Fruit fly (Drosophila melanogaster): ENCODE measurements around the gene CG14982.

The CG14982 gene

dm6 chr3L:3925487-3925886 lies 17.0 kb upstream of the CG14982 start:
- TF ChIP-seq Ets98B (GFP tag; IDR thresholded peaks at IDR 0.05) (no peak; the same call in 1 of the 2 replicates), CG34367 (tag; optimal IDR thresholded peaks at IDR 0.05) (no peak), gl (tag; optimal IDR thresholded peaks at IDR 0.05) (no peak), CG15710 (tag; optimal IDR thresholded peaks at IDR 0.05) (no peak), EcR (GFP tag; optimal IDR thresholded peaks at IDR 0.05) (no peak), CG8159 (tag; optimal IDR thresholded peaks at IDR 0.05) (no peak), CG10348 (GFP tag; IDR thresholded peaks at IDR 0.05) (no peak), CG9948 (tag; optimal IDR thresholded peaks at IDR 0.05) (no peak), CG14655 (GFP tag; optimal IDR thresholded peaks at IDR 0.05) (no peak), CG12605 (GFP tag; IDR thresholded peaks at IDR 0.05) (no peak), CG17806 (tag; optimal IDR thresholded peaks at IDR 0.05) (no peak), Pif1B (GFP tag; optimal IDR thresholded peaks at IDR 0.05) (no peak), Snoo (tag; optimal IDR thresholded peaks at IDR 0.05) (no peak)

dm6 chr3L:3926191-3926765 lies 16.2 kb upstream of the CG14982 start:
- TF ChIP-seq CG32121 (GFP tag; IDR thresholded peaks at IDR 0.05) (no peak), fd96Ca (GFP tag; IDR thresholded peaks at IDR 0.05) (no peak), CG9948 (tag; optimal IDR thresholded peaks at IDR 0.05) (no peak), CG8301 (tag; optimal IDR thresholded peaks at IDR 0.05) (no peak), CG15710 (tag; optimal IDR thresholded peaks at IDR 0.05) (no peak), EcR (GFP tag; optimal IDR thresholded peaks at IDR 0.05) (no peak)

dm6 chr3L:3927462-3927861 lies 15.0 kb upstream of the CG14982 start:
- TF ChIP-seq CG32121 (GFP tag; IDR thresholded peaks at IDR 0.05) (no peak), CG13204 (GFP tag; optimal IDR thresholded peaks at IDR 0.05) (no peak), CG8159 (tag; optimal IDR thresholded peaks at IDR 0.05) (no peak), CG8301 (tag; optimal IDR thresholded peaks at IDR 0.05) (no peak), CG15710 (tag; optimal IDR thresholded peaks at IDR 0.05) (no peak), D1 (tag; optimal IDR thresholded peaks at IDR 0.05) (no peak)

dm6 chr3L:3928205-3928942 lies 14.1 kb upstream of the CG14982 start:
- peak; percentile 55 for TF ChIP-seq CG14655 (GFP tag; optimal IDR thresholded peaks at IDR 0.05)
- peak; percentile 50 for TF ChIP-seq CG17806 (tag; optimal IDR thresholded peaks at IDR 0.05)
- TF ChIP-seq gl (tag; optimal IDR thresholded peaks at IDR 0.05), result no peak
- TF ChIP-seq Ets98B (GFP tag; IDR thresholded peaks at IDR 0.05), result peak; percentile 74
- TF ChIP-seq CG9948 (tag; optimal IDR thresholded peaks at IDR 0.05), result no peak
- TF ChIP-seq fd96Ca (GFP tag; IDR thresholded peaks at IDR 0.05), result peak; percentile 75
- peak; percentile 75 for TF ChIP-seq CG8159 (tag; optimal IDR thresholded peaks at IDR 0.05)
- peak; percentile 54 for TF ChIP-seq CG34367 (tag; optimal IDR thresholded peaks at IDR 0.05)
- TF ChIP-seq CG4496 (GFP tag; IDR thresholded peaks at IDR 0.05), result peak; percentile 69
- TF ChIP-seq CG32121 (GFP tag; IDR thresholded peaks at IDR 0.05), result peak; percentile 30; the same call in 1 of the 2 replicates
- TF ChIP-seq D1 (tag; optimal IDR thresholded peaks at IDR 0.05), result no peak
- no peak for TF ChIP-seq EcR (GFP tag; optimal IDR thresholded peaks at IDR 0.05)
- TF ChIP-seq CG12605 (GFP tag; IDR thresholded peaks at IDR 0.05), result peak; percentile 82
- peak; percentile 72 for TF ChIP-seq Pif1B (GFP tag; optimal IDR thresholded peaks at IDR 0.05)
- TF ChIP-seq CG8301 (tag; optimal IDR thresholded peaks at IDR 0.05), result peak; percentile 29
- TF ChIP-seq CG15710 (tag; optimal IDR thresholded peaks at IDR 0.05), result peak; percentile 77
- TF ChIP-seq Pif1A (GFP tag; optimal IDR thresholded peaks at IDR 0.05), result peak; percentile 73
- TF ChIP-seq rn (GFP tag; IDR thresholded peaks at IDR 0.05), result no peak
- peak; percentile 43; the same call in 1 of the 2 replicates for TF ChIP-seq CG10348 (GFP tag; IDR thresholded peaks at IDR 0.05)
- TF ChIP-seq Snoo (tag; optimal IDR thresholded peaks at IDR 0.05), result peak; percentile 82
- no peak for TF ChIP-seq CG13204 (GFP tag; optimal IDR thresholded peaks at IDR 0.05)

dm6 chr3L:3928943-3929785 lies 13.3 kb upstream of the CG14982 start:
- TF ChIP-seq fd96Ca (GFP tag; IDR thresholded peaks at IDR 0.05) (no peak), Pif1B (GFP tag; optimal IDR thresholded peaks at IDR 0.05) (no peak), CG34367 (tag; optimal IDR thresholded peaks at IDR 0.05) (no peak), CG10348 (GFP tag; IDR thresholded peaks at IDR 0.05) (no peak), CG8301 (tag; optimal IDR thresholded peaks at IDR 0.05) (no peak), Pif1A (GFP tag; optimal IDR thresholded peaks at IDR 0.05) (no peak), gl (tag; optimal IDR thresholded peaks at IDR 0.05) (no peak), CG32121 (GFP tag; IDR thresholded peaks at IDR 0.05) (no peak), CG15710 (tag; optimal IDR thresholded peaks at IDR 0.05) (no peak), Snoo (tag; optimal IDR thresholded peaks at IDR 0.05) (no peak), CG14655 (GFP tag; optimal IDR thresholded peaks at IDR 0.05) (no peak), CG9948 (tag; optimal IDR thresholded peaks at IDR 0.05) (no peak), rn (GFP tag; IDR thresholded peaks at IDR 0.05) (no peak), Ets98B (GFP tag; IDR thresholded peaks at IDR 0.05) (no peak), CG4496 (GFP tag; IDR thresholded peaks at IDR 0.05) (no peak), D1 (tag; optimal IDR thresholded peaks at IDR 0.05) (no peak), EcR (GFP tag; optimal IDR thresholded peaks at IDR 0.05) (no peak)
